Worm (Caenorhabditis elegans) whole organism, L4 larva: ENCODE results near the gene C18A11.3.

Experiments used
- F10B5.3 ChIP-seq: sonication (generic microtip); optimal IDR thresholded peaks from 2 replicates; lab custom pipeline; 2016; ENCODE audit warnings: mild to moderate bottlenecking, missing genetic modification characterization, missing compliant biosample characterization
- F26F4.8 ChIP-seq: fragments of 200-800 bp; sonication (Bioruptor generic); conservative IDR thresholded peaks from 2 replicates; pipeline ENCODE4 v1.3.6; 2022; ENCODE audit warnings: missing genetic modification characterization, missing compliant biosample characterization
- F44E2.7 ChIP-seq: fragments of 200-800 bp; sonication (Bioruptor generic); IDR thresholded peaks from 2 replicates; pipeline ENCODE4 v2.1.2; 2022; ENCODE audit warnings: missing genetic modification characterization, missing compliant biosample characterization
- R02D3.7 ChIP-seq: fragments of 150-350 bp; sonication (generic microtip); optimal IDR thresholded peaks from 3 replicates; lab custom pipeline; 2014; ENCODE audit warnings: missing biosample characterization, missing genetic modification characterization
- Y48G9A.11 ChIP-seq: fragments of 200-800 bp; sonication (Bioruptor generic); IDR thresholded peaks from 2 replicates; pipeline ENCODE4 v1.3.6; 2022; ENCODE audit warnings: missing genetic modification reagents, missing genetic modification characterization, missing compliant biosample characterization
- Y5F2A.4 ChIP-seq: fragments of 200-800 bp; sonication (Bioruptor generic); optimal IDR thresholded peaks from 2 replicates; lab custom pipeline; 2018; ENCODE audit warnings: mild to moderate bottlenecking, missing genetic modification characterization, missing compliant biosample characterization
- ZK337.2 ChIP-seq: fragments of 200-800 bp; sonication (Bioruptor generic); IDR thresholded peaks from 2 replicates; pipeline ENCODE4 v1.3.6; 2022; ENCODE audit warnings: missing genetic modification reagents, missing genetic modification characterization, missing compliant biosample characterization
- ZK546.5 ChIP-seq, 2 experiments: sonication (generic microtip); optimal IDR thresholded peaks; 2 replicates each; lab custom pipeline; 2017; ENCODE audit warnings: missing biosample characterization in 2 of 2, missing genetic modification characterization in 2 of 2
- aha-1 ChIP-seq: fragments of 150-350 bp; peaks from one replicate; lab custom pipeline; 2014; ENCODE audit warnings: missing biosample characterization, missing genetic modification characterization
- aly-2 ChIP-seq: sonication (generic microtip); optimal IDR thresholded peaks from 2 replicates; lab custom pipeline; 2018; ENCODE audit warnings: missing biosample characterization, missing genetic modification characterization
- arid-1 ChIP-seq: fragments of 200-800 bp; sonication (Bioruptor generic); conservative IDR thresholded peaks from 2 replicates; pipeline ENCODE4 v1.3.6; 2022; ENCODE audit warnings: missing genetic modification reagents, missing genetic modification characterization, missing compliant biosample characterization
- ceh-20 ChIP-seq: fragments of 200-800 bp; sonication (Bioruptor generic); IDR thresholded peaks from 2 replicates; pipeline ENCODE4 v1.3.6; 2022; ENCODE audit warnings: missing genetic modification reagents, missing genetic modification characterization, missing compliant biosample characterization
- ceh-32 ChIP-seq: sonication (generic microtip); optimal IDR thresholded peaks from 2 replicates; lab custom pipeline; 2016; ENCODE audit warnings: mild to moderate bottlenecking, missing genetic modification characterization, missing compliant biosample characterization; ENCODE audit not compliant: poor library complexity
- ceh-62 ChIP-seq: sonication (generic microtip); optimal IDR thresholded peaks from 2 replicates; lab custom pipeline; 2017; ENCODE audit warnings: missing biosample characterization, missing genetic modification characterization
- ceh-82 ChIP-seq: sonication (generic microtip); optimal IDR thresholded peaks from 2 replicates; lab custom pipeline; 2017; ENCODE audit warnings: missing biosample characterization, missing genetic modification characterization
- ctbp-1 ChIP-seq: fragments of 200-800 bp; sonication (Bioruptor generic); IDR thresholded peaks from 2 replicates; pipeline ENCODE4 v1.3.6; 2022; ENCODE audit warnings: missing genetic modification reagents, missing genetic modification characterization, missing compliant biosample characterization
- dmd-8 ChIP-seq: fragments of 200-800 bp; sonication (Bioruptor generic); IDR thresholded peaks from 2 replicates; pipeline ENCODE4 v1.3.6; 2022; ENCODE audit warnings: missing genetic modification characterization, missing compliant biosample characterization
- dmd-9 ChIP-seq: fragments of 200-800 bp; sonication (Bioruptor generic); IDR thresholded peaks from 2 replicates; pipeline ENCODE4 v1.3.6; 2022; ENCODE audit warnings: missing genetic modification reagents, missing genetic modification characterization, missing compliant biosample characterization
- duxl-1 ChIP-seq: sonication (generic microtip); optimal IDR thresholded peaks from 2 replicates; lab custom pipeline; 2016; ENCODE audit warnings: mild to moderate bottlenecking, missing genetic modification characterization, moderate library complexity, missing compliant biosample characterization; ENCODE audit not compliant: poor library complexity
- dve-1 ChIP-seq: sonication (generic microtip); optimal IDR thresholded peaks from 2 replicates; lab custom pipeline; 2017; ENCODE audit warnings: antibody characterized with exemption, mild to moderate bottlenecking, missing genetic modification characterization, missing compliant biosample characterization; ENCODE audit not compliant: insufficient read depth
- fos-1 ChIP-seq: fragments of 150-350 bp; optimal IDR thresholded peaks from 2 replicates; lab custom pipeline; 2014; ENCODE audit warnings: missing biosample characterization, missing genetic modification characterization
- hif-1 ChIP-seq, 2 experiments: sonication (generic microtip); optimal IDR thresholded peaks; 2 replicates each; lab custom pipeline; 2016 to 2017; ENCODE audit warnings: missing compliant biosample characterization in 2 of 2, missing genetic modification characterization in 2 of 2, missing genetic modification reagents in 2 of 2, missing genotype in 2 of 2, mild to moderate bottlenecking in 1 of 2
- hlh-30 ChIP-seq: sonication (generic microtip); optimal IDR thresholded peaks from 2 replicates; lab custom pipeline; 2017; ENCODE audit warnings: antibody characterized with exemption, mild to moderate bottlenecking, missing genetic modification characterization, missing compliant biosample characterization; ENCODE audit not compliant: insufficient read depth
- hmg-1.1 ChIP-seq: fragments of 200-800 bp; sonication (Bioruptor generic); IDR thresholded peaks from 2 replicates; pipeline ENCODE4 v1.3.6; 2022; ENCODE audit warnings: missing genetic modification reagents, missing genetic modification characterization, missing compliant biosample characterization
- lim-7 ChIP-seq: fragments of 200-800 bp; sonication (Bioruptor generic); IDR thresholded peaks from 2 replicates; pipeline ENCODE4 v1.3.6; 2022; ENCODE audit warnings: missing genetic modification characterization, missing compliant biosample characterization
- lin-13 ChIP-seq: fragments of 150-350 bp; optimal IDR thresholded peaks from 2 replicates; lab custom pipeline; 2014; ENCODE audit warnings: missing biosample characterization, missing genetic modification reagents, missing genetic modification characterization
- madf-9 ChIP-seq: fragments of 200-800 bp; sonication (Bioruptor generic); conservative IDR thresholded peaks from 2 replicates; pipeline ENCODE4 v1.3.6; 2022; ENCODE audit warnings: missing genetic modification reagents, missing genetic modification characterization, missing compliant biosample characterization
- mdl-1 ChIP-seq, 2 experiments: fragments of 150-350 bp in 1 of 2; sonication (generic microtip) in 1 of 2; optimal IDR thresholded peaks; 2 replicates each; lab custom pipeline; 2014 to 2017; ENCODE audit warnings: missing biosample characterization in 2 of 2, missing genetic modification characterization in 2 of 2
- mxl-3 ChIP-seq: fragments of 200-800 bp; sonication (Bioruptor generic); optimal IDR thresholded peaks from 2 replicates; lab custom pipeline; 2018; ENCODE audit warnings: mild to moderate bottlenecking, missing genetic modification characterization, missing compliant biosample characterization
- nhr-102 ChIP-seq: sonication (generic microtip); optimal IDR thresholded peaks from 2 replicates; lab custom pipeline; 2016; ENCODE audit warnings: mild to moderate bottlenecking, missing genetic modification characterization, moderate library complexity, missing compliant biosample characterization
- nhr-111 ChIP-seq: fragments of 200-800 bp; sonication (Bioruptor generic); optimal IDR thresholded peaks from 2 replicates; lab custom pipeline; 2018; ENCODE audit warnings: mild to moderate bottlenecking, missing genetic modification characterization, missing compliant biosample characterization
- nhr-237 ChIP-seq: sonication (generic microtip); optimal IDR thresholded peaks from 2 replicates; lab custom pipeline; 2017; ENCODE audit warnings: missing biosample characterization, missing genetic modification characterization
- nhr-25 ChIP-seq: sonication (generic microtip); optimal IDR thresholded peaks from 2 replicates; lab custom pipeline; 2017; ENCODE audit warnings: missing genetic modification characterization, mild to moderate bottlenecking, missing compliant biosample characterization, antibody characterized with exemption, moderate library complexity, borderline replicate concordance; ENCODE audit not compliant: insufficient read depth
- nhr-28 ChIP-seq: fragments of 150-350 bp; optimal IDR thresholded peaks from 2 replicates; lab custom pipeline; 2014; ENCODE audit warnings: missing biosample characterization, missing genetic modification characterization
- nhr-41 ChIP-seq: fragments of 200-800 bp; sonication (Bioruptor generic); IDR thresholded peaks from 2 replicates; pipeline ENCODE4 v1.3.6; 2022; ENCODE audit warnings: missing genetic modification reagents, missing genetic modification characterization, missing compliant biosample characterization
- nhr-77 ChIP-seq: fragments of 150-350 bp; optimal IDR thresholded peaks from 2 replicates; lab custom pipeline; 2014; ENCODE audit warnings: missing biosample characterization, missing genetic modification characterization
- pha-4 ChIP-seq, 2 experiments: fragments of 150-350 bp in 1 of 2; fragments of 200-800 bp in 1 of 2; sonication (Bioruptor generic) in 1 of 2; IDR thresholded peaks in 1 of 2; optimal IDR thresholded peaks in 1 of 2; 2 replicates each; pipeline versions ENCODE4 v1.3.6 to Lab custom; 2014 to 2022; ENCODE audit warnings: missing genetic modification characterization in 2 of 2, missing genetic modification reagents in 2 of 2, missing biosample characterization in 1 of 2, missing compliant biosample characterization in 1 of 2
- saeg-2 ChIP-seq: fragments of 200-800 bp; sonication (Bioruptor generic); IDR thresholded peaks from 2 replicates; pipeline ENCODE4 v1.3.6; 2022; ENCODE audit warnings: missing genetic modification reagents, missing genetic modification characterization, missing compliant biosample characterization
- sdz-12 ChIP-seq: fragments of 200-800 bp; sonication (Bioruptor generic); optimal IDR thresholded peaks from 2 replicates; lab custom pipeline; 2018; ENCODE audit warnings: mild to moderate bottlenecking, missing genetic modification characterization, missing compliant biosample characterization
- set-16 ChIP-seq: fragments of 200-800 bp; sonication (Bioruptor generic); IDR thresholded peaks from 2 replicates; pipeline ENCODE4 v1.3.6; 2022; ENCODE audit warnings: missing genetic modification reagents, missing genetic modification characterization, missing compliant biosample characterization
- snpc-4 ChIP-seq: fragments of 150-350 bp; optimal IDR thresholded peaks from 2 replicates; lab custom pipeline; 2014; ENCODE audit warnings: missing biosample characterization, missing genetic modification characterization
- spr-1 ChIP-seq: sonication (generic microtip); optimal IDR thresholded peaks from 2 replicates; lab custom pipeline; 2016; ENCODE audit warnings: mild to moderate bottlenecking, missing genetic modification characterization, missing compliant biosample characterization
- unc-130 ChIP-seq: sonication (generic microtip); optimal IDR thresholded peaks from 2 replicates; lab custom pipeline; 2016; ENCODE audit warnings: missing genetic modification reagents, missing genetic modification characterization, missing compliant biosample characterization
- unc-39 ChIP-seq: sonication (generic microtip); optimal IDR thresholded peaks from 2 replicates; lab custom pipeline; 2017; ENCODE audit warnings: missing biosample characterization, missing genetic modification characterization
- vab-7 ChIP-seq: fragments of 200-800 bp; sonication (Bioruptor generic); IDR thresholded peaks from 2 replicates; pipeline ENCODE4 v1.3.6; 2022; ENCODE audit warnings: missing genetic modification reagents, missing genetic modification characterization, missing compliant biosample characterization
- zag-1 ChIP-seq: fragments of 150-350 bp; optimal IDR thresholded peaks from 2 replicates; lab custom pipeline; 2014; ENCODE audit warnings: missing biosample characterization, missing genetic modification characterization
- zfp-2 ChIP-seq: sonication (generic microtip); optimal IDR thresholded peaks from 2 replicates; lab custom pipeline; 2016; ENCODE audit warnings: mild to moderate bottlenecking, missing genetic modification characterization, missing compliant biosample characterization
- ztf-11 ChIP-seq: fragments of 150-350 bp; optimal IDR thresholded peaks from 2 replicates; lab custom pipeline; 2014; ENCODE audit warnings: missing biosample characterization, missing genetic modification characterization

The C18A11.3 gene

DNA sequence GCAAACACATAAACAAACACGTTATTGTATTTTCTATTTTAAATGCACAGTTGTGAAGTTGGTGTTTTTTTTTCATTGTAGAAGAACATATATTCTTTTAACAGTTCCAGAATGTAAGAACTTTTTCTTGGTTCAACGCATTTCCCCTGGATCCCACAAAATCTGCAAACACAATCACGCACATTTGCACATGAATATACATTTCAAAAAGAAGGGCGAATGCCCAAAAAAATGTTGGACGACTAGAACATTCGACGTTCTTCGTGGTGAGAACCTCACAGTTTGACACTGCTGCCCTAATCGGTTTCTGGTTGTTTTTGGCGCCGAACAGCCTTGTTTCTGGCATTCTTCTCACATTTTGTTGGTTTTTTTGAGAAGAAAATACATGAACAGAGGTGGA is 48.6 kb downstream of the C18A11.3 start (continued):
- TF ChIP-seq ceh-20 (GFP tag; lab: Robert Waterston, UW) (no peak), zag-1 (tag; lab: Kevin White, UChicago) (no peak), dmd-8 (GFP tag; lab: Robert Waterston, UW) (no peak), F44E2.7 (GFP tag; lab: Robert Waterston, UW) (no peak), ceh-62 (tag; lab: Kevin White, UChicago) (no peak), dve-1 (tag; lab: Kevin White, UChicago) (peak; percentile 80), F10B5.3 (tag; lab: Kevin White, UChicago) (no peak), ctbp-1 (GFP tag; lab: Robert Waterston, UW) (0 out of 2 replicates have a peak, but pooled peaks have one; percentile 19), nhr-25 (tag; lab: Kevin White, UChicago) (no peak), hlh-30 (peak; percentile 8), mxl-3 (no peak), nhr-41 (GFP tag; lab: Robert Waterston, UW) (no peak), ZK546.5 (tag; optimal IDR thresholded peaks at IDR 0.05; lab: Kevin White, UChicago) (no peak), lim-7 (GFP tag; lab: Robert Waterston, UW) (no peak), lin-13 (no peak), pha-4 (GFP tag; IDR thresholded peaks at IDR 0.05; lab: Robert Waterston, UW) (no peak), pha-4 (tag; optimal IDR thresholded peaks at IDR 0.05; lab: Kevin White, UChicago) (peak; percentile 1), Y5F2A.4 (GFP tag; lab: Kevin White, UChicago) (no peak), duxl-1 (tag; lab: Kevin White, UChicago) (no peak), aly-2 (tag; lab: Kevin White, UChicago) (no peak), fos-1 (tag; lab: Kevin White, UChicago) (no peak), unc-39 (tag; lab: Kevin White, UChicago) (no peak), aha-1 (tag; lab: Kevin White, UChicago) (peak; percentile 47), snpc-4 (no peak), sdz-12 (no peak), nhr-237 (tag; lab: Kevin White, UChicago) (no peak), ceh-82 (tag; lab: Kevin White, UChicago) (no peak), saeg-2 (no peak), hif-1 (tag; optimal IDR thresholded peaks at IDR 0.05; lab: Kevin White, UChicago) (no peak), arid-1 (GFP tag; lab: Robert Waterston, UW) (no peak), nhr-77 (tag; lab: Kevin White, UChicago) (peak; percentile 26), unc-130 (no peak), ztf-11 (tag; lab: Kevin White, UChicago) (no peak), Y48G9A.11 (GFP tag; lab: Robert Waterston, UW) (no peak), hmg-1.1 (peak; percentile 70), spr-1 (tag; lab: Kevin White, UChicago) (no peak), nhr-102 (no peak), dmd-9 (GFP tag; lab: Robert Waterston, UW) (no peak), nhr-28 (tag; lab: Kevin White, UChicago) (no peak), ceh-32 (tag; lab: Kevin White, UChicago) (no peak), vab-7 (GFP tag; lab: Robert Waterston, UW) (no peak), ZK337.2 (GFP tag; lab: Robert Waterston, UW) (no peak), madf-9 (GFP tag; lab: Robert Waterston, UW) (no peak), nhr-111 (GFP tag; lab: Kevin White, UChicago) (no peak), R02D3.7 (tag; lab: Kevin White, UChicago) (no peak), F26F4.8 (GFP tag; lab: Robert Waterston, UW) (no peak), zfp-2 (tag; lab: Kevin White, UChicago) (no peak), set-16 (no peak), mdl-1 (tag; optimal IDR thresholded peaks at IDR 0.05; lab: Kevin White, UChicago) (no peak)
